Worm (Caenorhabditis elegans) whole organism, late embryonic: ENCODE results near the gene Y39B6A.10.

Experiments
- C08G9.2 ChIP-seq: sonication (generic microtip); optimal IDR thresholded peaks from 2 replicates; lab custom pipeline; 2016; ENCODE audit warnings: mild to moderate bottlenecking, missing genetic modification characterization, moderate library complexity, missing compliant biosample characterization
- C38D4.7 ChIP-seq: fragments of 200-800 bp; sonication (Bioruptor generic); optimal IDR thresholded peaks from 2 replicates; lab custom pipeline; 2018; ENCODE audit warnings: mild to moderate bottlenecking, missing genetic modification characterization, moderate library complexity, missing compliant biosample characterization
- F13H6.1 ChIP-seq: sonication (generic microtip); optimal IDR thresholded peaks from 2 replicates; lab custom pipeline; 2016; ENCODE audit warnings: missing genetic modification characterization, missing compliant biosample characterization
- K02D7.2 ChIP-seq: sonication (generic microtip); optimal IDR thresholded peaks from 2 replicates; lab custom pipeline; 2017; ENCODE audit warnings: mild to moderate bottlenecking, missing genetic modification characterization, missing compliant biosample characterization
- K09A11.1 ChIP-seq: sonication (generic microtip); optimal IDR thresholded peaks from 2 replicates; lab custom pipeline; 2017; ENCODE audit warnings: antibody characterized with exemption, mild to moderate bottlenecking, missing genetic modification characterization, missing compliant biosample characterization; ENCODE audit not compliant: insufficient read depth
- T23F11.4 ChIP-seq: fragments of 200-800 bp; sonication (Bioruptor generic); optimal IDR thresholded peaks from 2 replicates; lab custom pipeline; 2018; ENCODE audit warnings: mild to moderate bottlenecking, missing genetic modification characterization, missing compliant biosample characterization
- ahr-1 ChIP-seq: sonication (generic microtip); optimal IDR thresholded peaks from 2 replicates; lab custom pipeline; 2016; ENCODE audit warnings: missing genetic modification characterization, missing compliant biosample characterization
- ama-1 ChIP-seq: fragments of 150-350 bp; optimal IDR thresholded peaks from 2 replicates; lab custom pipeline; 2014
- ceh-18 ChIP-seq: sonication (generic microtip); optimal IDR thresholded peaks from 2 replicates; lab custom pipeline; 2016; ENCODE audit warnings: missing genetic modification characterization, missing compliant biosample characterization
- ceh-19 ChIP-seq: fragments of 200-800 bp; sonication (Bioruptor generic); optimal IDR thresholded peaks from 2 replicates; lab custom pipeline; 2018; ENCODE audit warnings: mild to moderate bottlenecking, missing genetic modification characterization, missing compliant biosample characterization
- ceh-22 ChIP-seq: sonication (generic microtip); optimal IDR thresholded peaks from 2 replicates; lab custom pipeline; 2017; ENCODE audit warnings: missing biosample characterization, missing genetic modification characterization
- ceh-24 ChIP-seq: sonication (generic microtip); optimal IDR thresholded peaks from 2 replicates; lab custom pipeline; 2016; ENCODE audit warnings: mild to moderate bottlenecking, missing genetic modification characterization, missing compliant biosample characterization
- ceh-30 ChIP-seq: fragments of 150-350 bp; optimal IDR thresholded peaks from 2 replicates; lab custom pipeline; 2014; ENCODE audit warnings: missing biosample characterization, missing genetic modification characterization
- ceh-31 ChIP-seq: sonication (generic microtip); optimal IDR thresholded peaks from 2 replicates; lab custom pipeline; 2016; ENCODE audit warnings: missing genetic modification characterization, missing compliant biosample characterization
- ceh-34 ChIP-seq: sonication (generic microtip); optimal IDR thresholded peaks from 2 replicates; lab custom pipeline; 2016; ENCODE audit warnings: mild to moderate bottlenecking, missing genetic modification characterization, missing compliant biosample characterization
- ceh-45 ChIP-seq: fragments of 200-800 bp; sonication (Bioruptor generic); IDR thresholded peaks from 2 replicates; pipeline ENCODE4 v1.3.6; 2022; ENCODE audit warnings: missing genetic modification reagents, missing genetic modification characterization, missing compliant biosample characterization
- ceh-48 ChIP-seq: sonication (generic microtip); optimal IDR thresholded peaks from 2 replicates; lab custom pipeline; 2016; ENCODE audit warnings: missing genetic modification characterization, inconsistent platforms, missing compliant biosample characterization
- ceh-6 ChIP-seq: fragments of 200-800 bp; sonication (Bioruptor generic); optimal IDR thresholded peaks from 2 replicates; lab custom pipeline; 2018; ENCODE audit warnings: mild to moderate bottlenecking, missing genetic modification characterization, missing compliant biosample characterization
- ceh-9 ChIP-seq: sonication (generic microtip); optimal IDR thresholded peaks from 2 replicates; lab custom pipeline; 2016; ENCODE audit warnings: mild to moderate bottlenecking, missing genetic modification characterization, inconsistent platforms, missing compliant biosample characterization
- che-1 ChIP-seq: sonication (generic microtip); optimal IDR thresholded peaks from 2 replicates; lab custom pipeline; 2016; ENCODE audit warnings: mild to moderate bottlenecking, missing genetic modification characterization, missing compliant biosample characterization
- elt-2 ChIP-seq: sonication (generic microtip); optimal IDR thresholded peaks from 2 replicates; lab custom pipeline; 2016; ENCODE audit warnings: missing genetic modification reagents, missing genetic modification characterization, missing compliant biosample characterization
- elt-4 ChIP-seq: sonication (generic microtip); optimal IDR thresholded peaks from 2 replicates; lab custom pipeline; 2016; ENCODE audit warnings: missing genetic modification characterization, missing compliant biosample characterization
- ets-4 ChIP-seq: sonication (generic microtip); optimal IDR thresholded peaks from 2 replicates; lab custom pipeline; 2016; ENCODE audit warnings: missing genetic modification characterization, missing compliant biosample characterization
- eyg-1 ChIP-seq: sonication (generic microtip); optimal IDR thresholded peaks from 2 replicates; lab custom pipeline; 2016; ENCODE audit warnings: missing genotype, missing genetic modification characterization, missing compliant biosample characterization
- fax-1 ChIP-seq: sonication (generic microtip); optimal IDR thresholded peaks from 2 replicates; lab custom pipeline; 2016; ENCODE audit warnings: missing genotype, missing genetic modification characterization, missing compliant biosample characterization
- fkh-6 ChIP-seq: sonication (generic microtip); optimal IDR thresholded peaks from 2 replicates; lab custom pipeline; 2016; ENCODE audit warnings: missing genetic modification characterization, missing compliant biosample characterization
- gmeb-2 ChIP-seq: sonication (generic microtip); optimal IDR thresholded peaks from 2 replicates; lab custom pipeline; 2016; ENCODE audit warnings: missing genetic modification characterization, inconsistent platforms, missing compliant biosample characterization
- hlh-13 ChIP-seq: fragments of 200-800 bp; sonication (Bioruptor generic); optimal IDR thresholded peaks from 2 replicates; lab custom pipeline; 2018; ENCODE audit warnings: mild to moderate bottlenecking, missing genetic modification characterization, missing compliant biosample characterization
- hlh-15 ChIP-seq: sonication (generic microtip); optimal IDR thresholded peaks from 2 replicates; lab custom pipeline; 2016; ENCODE audit warnings: missing genetic modification characterization, missing compliant biosample characterization
- hlh-6 ChIP-seq: sonication (generic microtip); optimal IDR thresholded peaks from 2 replicates; lab custom pipeline; 2016; ENCODE audit warnings: missing genotype, missing genetic modification characterization, missing compliant biosample characterization
- lim-6 ChIP-seq: sonication (generic microtip); optimal IDR thresholded peaks from 2 replicates; lab custom pipeline; 2016; ENCODE audit warnings: missing genetic modification characterization, missing compliant biosample characterization
- lin-11 ChIP-seq: fragments of 200-800 bp; sonication (Bioruptor generic); optimal IDR thresholded peaks from 2 replicates; lab custom pipeline; 2018; ENCODE audit warnings: mild to moderate bottlenecking, missing genetic modification characterization, missing compliant biosample characterization
- mec-3 ChIP-seq: sonication (generic microtip); optimal IDR thresholded peaks from 2 replicates; lab custom pipeline; 2016; ENCODE audit warnings: borderline replicate concordance, missing genetic modification characterization, missing compliant biosample characterization
- nhr-11 ChIP-seq: fragments of 150-350 bp; optimal IDR thresholded peaks from 2 replicates; lab custom pipeline; 2014; ENCODE audit warnings: missing biosample characterization, missing genetic modification characterization
- nhr-232 ChIP-seq: sonication (generic microtip); optimal IDR thresholded peaks from 2 replicates; lab custom pipeline; 2016; ENCODE audit warnings: missing genetic modification characterization, missing compliant biosample characterization
- npax-4 ChIP-seq: sonication (generic microtip); optimal IDR thresholded peaks from 2 replicates; lab custom pipeline; 2016; ENCODE audit warnings: missing genetic modification characterization, missing compliant biosample characterization
- pag-3 ChIP-seq: sonication (generic microtip); optimal IDR thresholded peaks from 2 replicates; lab custom pipeline; 2016; ENCODE audit warnings: missing compliant biosample characterization, missing genetic modification characterization, borderline replicate concordance
- pat-9 ChIP-seq: fragments of 200-800 bp; sonication (Bioruptor generic); optimal IDR thresholded peaks from 2 replicates; lab custom pipeline; 2018; ENCODE audit warnings: mild to moderate bottlenecking, missing genetic modification characterization, moderate library complexity, missing compliant biosample characterization
- pha-2 ChIP-seq: sonication (generic microtip); optimal IDR thresholded peaks from 2 replicates; lab custom pipeline; 2017; ENCODE audit warnings: mild to moderate bottlenecking, missing genetic modification characterization, missing compliant biosample characterization
- pha-4 ChIP-seq: fragments of 150-350 bp; optimal IDR thresholded peaks from 2 replicates; lab custom pipeline; 2018; ENCODE audit warnings: missing biosample characterization, missing genetic modification reagents, missing genetic modification characterization
- pqm-1 ChIP-seq: sonication (generic microtip); optimal IDR thresholded peaks from 2 replicates; lab custom pipeline; 2016; ENCODE audit warnings: missing genetic modification characterization, missing compliant biosample characterization
- rnt-1 ChIP-seq: sonication (generic microtip); optimal IDR thresholded peaks from 2 replicates; lab custom pipeline; 2016; ENCODE audit warnings: missing genetic modification characterization, missing compliant biosample characterization
- sdc-2 ChIP-seq: sonication (generic microtip); optimal IDR thresholded peaks from 2 replicates; lab custom pipeline; 2016; ENCODE audit warnings: missing genotype, missing genetic modification characterization, missing compliant biosample characterization
- sox-4 ChIP-seq: sonication (generic microtip); optimal IDR thresholded peaks from 2 replicates; lab custom pipeline; 2017; ENCODE audit warnings: mild to moderate bottlenecking, missing genetic modification characterization, inconsistent platforms, missing compliant biosample characterization
- syd-9 ChIP-seq: sonication (generic microtip); optimal IDR thresholded peaks from 2 replicates; lab custom pipeline; 2016; ENCODE audit warnings: mild to moderate bottlenecking, missing genetic modification characterization, moderate library complexity, missing compliant biosample characterization
- tbx-2 ChIP-seq: sonication (generic microtip); optimal IDR thresholded peaks from 2 replicates; lab custom pipeline; 2016; ENCODE audit warnings: missing genetic modification characterization, missing compliant biosample characterization
- tbx-7 ChIP-seq: sonication (generic microtip); optimal IDR thresholded peaks from 2 replicates; lab custom pipeline; 2016; ENCODE audit warnings: missing genotype, missing genetic modification characterization, missing compliant biosample characterization
- ttx-3 ChIP-seq: sonication (generic microtip); optimal IDR thresholded peaks from 2 replicates; lab custom pipeline; 2016; ENCODE audit warnings: missing genetic modification reagents, missing genetic modification characterization, missing compliant biosample characterization
- unc-86 ChIP-seq: sonication (generic microtip); optimal IDR thresholded peaks from 2 replicates; lab custom pipeline; 2016; ENCODE audit warnings: missing genetic modification characterization, missing compliant biosample characterization
- ztf-16 ChIP-seq: sonication (generic microtip); optimal IDR thresholded peaks from 2 replicates; lab custom pipeline; 2017; ENCODE audit warnings: missing genetic modification characterization, missing compliant biosample characterization

Gene Y39B6A.10

DNA sequence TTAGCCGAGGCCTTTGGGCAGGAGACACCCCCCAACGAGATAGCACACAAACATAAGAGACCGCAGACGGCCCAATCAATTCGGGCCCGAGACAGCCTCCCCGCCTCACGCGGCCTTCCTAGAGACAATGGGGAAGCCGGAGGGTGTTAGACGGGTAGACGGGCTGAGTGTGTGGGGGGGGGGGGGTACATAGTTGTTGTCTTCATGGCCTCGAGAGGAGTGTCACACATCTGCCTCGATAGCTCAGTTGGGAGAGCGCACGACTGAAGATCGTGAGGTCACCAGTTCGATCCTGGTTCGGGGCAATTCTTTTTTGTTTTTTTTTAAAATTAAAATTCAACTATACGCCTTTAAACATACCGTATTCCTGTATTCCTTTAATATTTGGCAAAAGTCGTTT is 7.6 kb downstream of the Y39B6A.10 start (continued):
- TF ChIP-seq hlh-15 (tag; lab: Kevin White, UChicago) (peak; percentile 17), ceh-34 (tag; lab: Kevin White, UChicago) (peak; percentile 21), ceh-19 (GFP tag; lab: Kevin White, UChicago) (peak; percentile 76), C38D4.7 (GFP tag; lab: Kevin White, UChicago) (peak; percentile 75), rnt-1 (peak; percentile 34), sox-4 (tag; lab: Kevin White, UChicago) (peak; percentile 65), K02D7.2 (peak; percentile 13), ztf-16 (tag; lab: Kevin White, UChicago) (peak; percentile 37), lim-6 (tag; lab: Kevin White, UChicago) (no peak), fax-1 (tag; lab: Kevin White, UChicago) (peak; percentile 50), pag-3 (tag; lab: Kevin White, UChicago) (peak; percentile 18), ceh-24 (tag; lab: Kevin White, UChicago) (peak; percentile 13), ceh-48 (peak; percentile 69), C08G9.2 (peak; percentile 50), ceh-30 (tag; lab: Kevin White, UChicago) (no peak), gmeb-2 (peak; percentile 66), ceh-22 (tag; lab: Kevin White, UChicago) (no peak), ceh-31 (tag; lab: Kevin White, UChicago) (peak; percentile 43), ceh-9 (tag; lab: Kevin White, UChicago) (peak; percentile 56), fkh-6 (peak; percentile 50), pha-2 (tag; lab: Kevin White, UChicago) (peak; percentile 93), npax-4 (tag; lab: Kevin White, UChicago) (peak; percentile 58), syd-9 (peak; percentile 55), F13H6.1 (tag; lab: Kevin White, UChicago) (no peak), ahr-1 (tag; lab: Kevin White, UChicago) (peak; percentile 28), pqm-1 (tag; lab: Kevin White, UChicago) (peak; percentile 13), ceh-18 (tag; lab: Kevin White, UChicago) (peak; percentile 44), tbx-7 (tag; lab: Kevin White, UChicago) (no peak), K09A11.1 (tag; lab: Kevin White, UChicago) (peak; percentile 57), elt-4 (tag; lab: Kevin White, UChicago) (no peak), T23F11.4 (GFP tag; lab: Kevin White, UChicago) (peak; percentile 58), mec-3 (tag; lab: Kevin White, UChicago) (no peak), nhr-232 (tag; lab: Kevin White, UChicago) (peak; percentile 51), hlh-6 (peak; percentile 66), hlh-13 (GFP tag; lab: Kevin White, UChicago) (peak; percentile 65), ttx-3 (tag; lab: Kevin White, UChicago) (peak; percentile 69), ceh-6 (GFP tag; lab: Kevin White, UChicago) (peak; percentile 74), tbx-2 (tag; lab: Kevin White, UChicago) (peak; percentile 48), elt-2 (tag; lab: Kevin White, UChicago) (peak; percentile 77), nhr-11 (no peak), eyg-1 (tag; lab: Kevin White, UChicago) (peak; percentile 43), che-1 (tag; lab: Kevin White, UChicago) (peak; percentile 80), ets-4 (tag; lab: Kevin White, UChicago) (no peak), pha-4 (tag; lab: Kevin White, UChicago) (no peak), lin-11 (tag; lab: Kevin White, UChicago) (peak; percentile 72), sdc-2 (peak; percentile 53), ceh-45 (GFP tag; lab: Robert Waterston, UW) (peak; percentile 79), unc-86 (tag; lab: Kevin White, UChicago) (peak; percentile 38), ama-1 (no peak), pat-9 (tag; lab: Kevin White, UChicago) (peak; percentile 71)
